Worm (Caenorhabditis elegans) whole organism, mixed stage, embryonic: ENCODE measurements around the gene T25D1.2.

Experiments used
- bed-3 ChIP-seq: fragments of 200-800 bp; sonication (Bioruptor generic); optimal IDR thresholded peaks from 3 replicates; lab custom pipeline; 2018; ENCODE audit warnings: mild to moderate bottlenecking, missing genetic modification characterization, moderate library complexity, missing compliant biosample characterization
- blmp-1 ChIP-seq: fragments of 150-350 bp; optimal IDR thresholded peaks from 2 replicates; lab custom pipeline; 2014; ENCODE audit warnings: missing biosample characterization, missing genetic modification characterization
- elt-3 ChIP-seq: fragments of 150-350 bp; optimal IDR thresholded peaks from 2 replicates; lab custom pipeline; 2014; ENCODE audit warnings: missing biosample characterization, missing genetic modification characterization
- nhr-12 ChIP-seq: fragments of 150-350 bp; optimal IDR thresholded peaks from 2 replicates; lab custom pipeline; 2014; ENCODE audit warnings: missing biosample characterization, missing genetic modification characterization
- nhr-28 ChIP-seq: fragments of 150-350 bp; optimal IDR thresholded peaks from 2 replicates; lab custom pipeline; 2014; ENCODE audit warnings: missing biosample characterization, missing genetic modification characterization
- snpc-4 ChIP-seq: fragments of 150-350 bp; optimal IDR thresholded peaks from 2 replicates; lab custom pipeline; 2014; ENCODE audit warnings: missing biosample characterization, missing genetic modification characterization
- unc-39 ChIP-seq: fragments of 150-350 bp; optimal IDR thresholded peaks from 2 replicates; lab custom pipeline; 2014; ENCODE audit warnings: missing biosample characterization, missing genetic modification characterization
- unc-62 ChIP-seq: fragments of 150-350 bp; optimal IDR thresholded peaks from 2 replicates; lab custom pipeline; 2014; ENCODE audit warnings: missing biosample characterization, missing genetic modification reagents, missing genetic modification characterization

ce11 chrX:16484043-16484442 lies 31.3 kb upstream of the T25D1.2 start:
- TF ChIP-seq snpc-4 (tag; lab: Kevin White, UChicago): no peak
- TF ChIP-seq nhr-28 (tag; lab: Kevin White, UChicago): no peak
- TF ChIP-seq unc-39 (tag; lab: Kevin White, UChicago): no peak
- TF ChIP-seq bed-3 (GFP tag; lab: Kevin White, UChicago): no peak
- TF ChIP-seq unc-62 (GFP tag; lab: Kevin White, UChicago): no peak
- no peak for TF ChIP-seq nhr-12 (tag; lab: Kevin White, UChicago)
- TF ChIP-seq blmp-1 (tag; lab: Kevin White, UChicago): no peak
- no peak for TF ChIP-seq elt-3 (tag; lab: Kevin White, UChicago)
